Fruit fly (Drosophila melanogaster) whole organism, embryonic: ENCODE results near the gene Dyrk2.

Source experiments
- ATbp ChIP-seq: fragments of 200-800 bp; sonication (Bioruptor generic); optimal IDR thresholded peaks from 2 replicates; lab custom pipeline; 2017; ENCODE audit warnings: missing biosample characterization, mild to moderate bottlenecking, missing genetic modification characterization, missing genetic modification reagents
- BEAF-32 ChIP-seq: fragments of 200-800 bp; sonication (Bioruptor generic); optimal IDR thresholded peaks from 3 replicates; lab custom pipeline; 2017; ENCODE audit warnings: missing biosample characterization, missing genetic modification characterization, mild to moderate bottlenecking, moderate library complexity, missing genetic modification reagents
- Bdp1 ChIP-seq: fragments of 200-800 bp; sonication (Bioruptor generic); optimal IDR thresholded peaks from 3 replicates; lab custom pipeline; 2016; ENCODE audit warnings: missing biosample characterization, missing genetic modification characterization
- CG10959 ChIP-seq: fragments of 200-800 bp; sonication (Bioruptor generic); IDR thresholded peaks from 2 replicates; pipeline ENCODE4 v1.3.6; 2022; ENCODE audit warnings: missing biosample characterization, missing genetic modification characterization
- CG10979 ChIP-seq: fragments of 200-800 bp; sonication (Bioruptor generic); optimal IDR thresholded peaks from 2 replicates; lab custom pipeline; 2018; ENCODE audit warnings: missing biosample characterization, mild to moderate bottlenecking, missing genetic modification characterization, moderate library complexity
- CG12236 ChIP-seq: fragments of 200-800 bp; sonication (Bioruptor generic); optimal IDR thresholded peaks from 2 replicates; lab custom pipeline; 2016; ENCODE audit warnings: missing biosample characterization, missing genetic modification characterization
- CG12769 ChIP-seq: fragments of 200-800 bp; sonication (Bioruptor generic); optimal IDR thresholded peaks from 2 replicates; lab custom pipeline; 2019; ENCODE audit warnings: missing biosample characterization, mild to moderate bottlenecking, missing genetic modification characterization, moderate library complexity
- CG13287 ChIP-seq: fragments of 200-800 bp; sonication (Bioruptor generic); IDR thresholded peaks from 2 replicates; pipeline ENCODE4 v1.3.6; 2022; ENCODE audit warnings: missing biosample characterization, missing genetic modification characterization; ENCODE audit not compliant: partially characterized antibody
- CG14710 ChIP-seq: fragments of 200-800 bp; sonication (Bioruptor generic); optimal IDR thresholded peaks from 3 replicates; lab custom pipeline; 2019; ENCODE audit warnings: missing biosample characterization, mild to moderate bottlenecking, missing genetic modification characterization, moderate library complexity
- CG15514 ChIP-seq: fragments of 200-800 bp; sonication (Bioruptor generic); optimal IDR thresholded peaks from 3 replicates; lab custom pipeline; 2017; ENCODE audit warnings: missing biosample characterization, missing genetic modification characterization, mild to moderate bottlenecking, moderate library complexity, missing genetic modification reagents
- CG16779 ChIP-seq: fragments of 200-800 bp; sonication (Bioruptor generic); IDR thresholded peaks from 2 replicates; pipeline ENCODE4 v1.3.6; 2022; ENCODE audit warnings: missing biosample characterization, missing genetic modification characterization
- CG2199 ChIP-seq: fragments of 200-800 bp; sonication (Bioruptor generic); IDR thresholded peaks from 3 replicates; pipeline ENCODE4 v1.3.6; 2022; ENCODE audit warnings: missing biosample characterization, missing genetic modification characterization
- CG42726 ChIP-seq: fragments of 200-800 bp; sonication (Bioruptor generic); IDR thresholded peaks from 2 replicates; pipeline ENCODE4 v1.3.6; 2022; ENCODE audit warnings: missing biosample characterization, missing genetic modification characterization; ENCODE audit not compliant: partially characterized antibody
- CG6854 ChIP-seq: fragments of 200-800 bp; sonication (Bioruptor generic); optimal IDR thresholded peaks from 3 replicates; lab custom pipeline; 2017; ENCODE audit warnings: missing biosample characterization, mild to moderate bottlenecking, missing genetic modification characterization
- CG7372 ChIP-seq: fragments of 200-800 bp; sonication (Bioruptor generic); IDR thresholded peaks from 2 replicates; pipeline ENCODE4 v1.3.6; 2022; ENCODE audit warnings: missing biosample characterization, missing genetic modification characterization
- CHES-1-like ChIP-seq: fragments of 200-800 bp; sonication (Bioruptor generic); optimal IDR thresholded peaks from 2 replicates; lab custom pipeline; 2016; ENCODE audit warnings: missing biosample characterization, missing genetic modification characterization
- D19B ChIP-seq: fragments of 200-800 bp; sonication (Bioruptor generic); optimal IDR thresholded peaks from 2 replicates; lab custom pipeline; 2017; ENCODE audit warnings: missing biosample characterization, mild to moderate bottlenecking, missing genetic modification characterization
- Fer3 ChIP-seq: fragments of 200-800 bp; sonication (Bioruptor generic); optimal IDR thresholded peaks from 2 replicates; lab custom pipeline; 2018; ENCODE audit warnings: missing biosample characterization, mild to moderate bottlenecking, missing genetic modification characterization, moderate library complexity
- HLH3B ChIP-seq: fragments of 200-800 bp; sonication (Bioruptor generic); IDR thresholded peaks from 2 replicates; pipeline ENCODE4 v1.3.6; 2022; ENCODE audit warnings: missing biosample characterization, missing genetic modification characterization
- HLHmδ ChIP-seq: fragments of 200-800 bp; sonication (Bioruptor generic); optimal IDR thresholded peaks from 2 replicates; lab custom pipeline; 2018; ENCODE audit warnings: missing biosample characterization, mild to moderate bottlenecking, missing genetic modification characterization, moderate library complexity
- Hand ChIP-seq: fragments of 200-800 bp; sonication (Bioruptor generic); optimal IDR thresholded peaks from 2 replicates; lab custom pipeline; 2017; ENCODE audit warnings: mild to moderate bottlenecking, missing biosample characterization, missing genetic modification reagents, missing genetic modification characterization
- HmgZ ChIP-seq: fragments of 200-800 bp; sonication (Bioruptor generic); optimal IDR thresholded peaks from 2 replicates; lab custom pipeline; 2018; ENCODE audit warnings: missing biosample characterization, mild to moderate bottlenecking, missing genetic modification characterization
- Meics ChIP-seq: fragments of 200-800 bp; sonication (Bioruptor generic); optimal IDR thresholded peaks from 2 replicates; lab custom pipeline; 2017; ENCODE audit warnings: missing biosample characterization, mild to moderate bottlenecking, missing genetic modification characterization
- Nf-YA ChIP-seq: fragments of 200-800 bp; sonication (Bioruptor generic); IDR thresholded peaks from 2 replicates; pipeline ENCODE4 v1.3.6; 2022; ENCODE audit warnings: missing biosample characterization, missing genetic modification characterization
- Poxn ChIP-seq: fragments of 200-800 bp; sonication (Bioruptor generic); IDR thresholded peaks from 2 replicates; pipeline ENCODE4 v1.3.6; 2022; ENCODE audit warnings: missing biosample characterization, missing genetic modification characterization
- Scr ChIP-seq: fragments of 200-800 bp; sonication (Bioruptor generic); IDR thresholded peaks from 2 replicates; pipeline ENCODE4 v1.3.6; 2022; ENCODE audit warnings: missing biosample characterization, missing genetic modification characterization; ENCODE audit not compliant: partially characterized antibody
- ab ChIP-seq: fragments of 200-800 bp; sonication (Bioruptor generic); optimal IDR thresholded peaks from 2 replicates; lab custom pipeline; 2016; ENCODE audit warnings: missing biosample characterization, missing genetic modification characterization
- bab2 ChIP-seq: fragments of 200-800 bp; sonication (Bioruptor generic); optimal IDR thresholded peaks from 2 replicates; lab custom pipeline; 2016; ENCODE audit warnings: missing biosample characterization, missing genetic modification characterization
- bbx ChIP-seq: fragments of 200-800 bp; sonication (Bioruptor generic); IDR thresholded peaks from 2 replicates; pipeline ENCODE4 v1.3.6; 2022; ENCODE audit warnings: missing biosample characterization, missing genetic modification characterization; ENCODE audit not compliant: partially characterized antibody
- bowl ChIP-seq: fragments of 200-800 bp; sonication (Bioruptor generic); IDR thresholded peaks from 2 replicates; pipeline ENCODE4 v1.3.6; 2022; ENCODE audit warnings: missing biosample characterization, missing genetic modification characterization
- br ChIP-seq: fragments of >200 bp; optimal IDR thresholded peaks from 2 replicates; lab custom pipeline; 2017
- dmrt11E ChIP-seq: fragments of 200-800 bp; sonication (Bioruptor generic); optimal IDR thresholded peaks from 3 replicates; lab custom pipeline; 2018; ENCODE audit warnings: missing biosample characterization, mild to moderate bottlenecking, missing genetic modification characterization, moderate library complexity
- dpn ChIP-seq, 2 experiments: fragments of 200-800 bp; sonication (Bioruptor generic); optimal IDR thresholded peaks; 3 replicates each; lab custom pipeline; 2016; ENCODE audit warnings: missing biosample characterization in 2 of 2, missing genetic modification characterization in 2 of 2
- ewg ChIP-seq: fragments of 200-800 bp; sonication (Bioruptor generic); optimal IDR thresholded peaks from 3 replicates; lab custom pipeline; 2017; ENCODE audit warnings: mild to moderate bottlenecking, missing biosample characterization, missing genetic modification reagents, missing genetic modification characterization
- exex ChIP-seq: fragments of 200-800 bp; sonication (Bioruptor generic); optimal IDR thresholded peaks from 4 replicates; lab custom pipeline; 2018; ENCODE audit warnings: missing biosample characterization, mild to moderate bottlenecking, missing genetic modification characterization, moderate library complexity
- fd3F ChIP-seq: fragments of 200-800 bp; sonication (Bioruptor generic); optimal IDR thresholded peaks from 2 replicates; lab custom pipeline; 2018; ENCODE audit warnings: missing biosample characterization, mild to moderate bottlenecking, missing genetic modification characterization, moderate library complexity
- jigr1 ChIP-seq: fragments of 200-800 bp; sonication (Bioruptor generic); IDR thresholded peaks from 3 replicates; pipeline ENCODE4 v1.3.6; 2022; ENCODE audit warnings: missing biosample characterization, missing genetic modification characterization
- luna ChIP-seq: fragments of 200-800 bp; sonication (Bioruptor generic); optimal IDR thresholded peaks from 2 replicates; lab custom pipeline; 2016; ENCODE audit warnings: missing biosample characterization, missing genetic modification characterization
- mirr ChIP-seq: fragments of 200-800 bp; sonication (Bioruptor generic); optimal IDR thresholded peaks from 3 replicates; lab custom pipeline; 2018; ENCODE audit warnings: missing biosample characterization, mild to moderate bottlenecking, missing genetic modification characterization
- nerfin-2 ChIP-seq: fragments of 200-800 bp; sonication (Bioruptor generic); IDR thresholded peaks from 2 replicates; pipeline ENCODE4 v1.3.6; 2022; ENCODE audit warnings: missing biosample characterization, missing genetic modification characterization; ENCODE audit not compliant: partially characterized antibody
- odd ChIP-seq: fragments of 200-800 bp; sonication (Bioruptor generic); optimal IDR thresholded peaks from 2 replicates; lab custom pipeline; 2017; ENCODE audit warnings: missing biosample characterization, mild to moderate bottlenecking, missing genetic modification characterization
- org-1 ChIP-seq: fragments of 200-800 bp; sonication (Bioruptor generic); optimal IDR thresholded peaks from 2 replicates; lab custom pipeline; 2017; ENCODE audit warnings: missing biosample characterization, missing genetic modification characterization
- pita ChIP-seq: fragments of 200-800 bp; sonication (Bioruptor generic); optimal IDR thresholded peaks from 2 replicates; lab custom pipeline; 2017; ENCODE audit warnings: missing biosample characterization, mild to moderate bottlenecking, missing genetic modification characterization
- prd ChIP-seq, 3 experiments: fragments of >200 bp in 2 of 3; fragments of 200-800 bp in 1 of 3; sonication (Bioruptor generic) in 1 of 3; optimal IDR thresholded peaks in 2 of 3; IDR thresholded peaks in 1 of 3; 2 replicates in 2 of 3; 3 replicates in 1 of 3; pipeline versions ENCODE4 v1.3.6 to Lab custom; 2017 to 2022; ENCODE audit warnings: missing biosample characterization in 1 of 3, missing genetic modification characterization in 1 of 3
- shn ChIP-seq: fragments of 200-800 bp; sonication (Bioruptor generic); optimal IDR thresholded peaks from 3 replicates; lab custom pipeline; 2016; ENCODE audit warnings: missing biosample characterization, missing genetic modification characterization
- sna ChIP-seq: fragments of 200-800 bp; sonication (Bioruptor generic); IDR thresholded peaks from 2 replicates; pipeline ENCODE4 v1.3.6; 2022; ENCODE audit warnings: missing biosample characterization, missing genetic modification characterization; ENCODE audit not compliant: partially characterized antibody
- zen ChIP-seq: fragments of 200-800 bp; sonication (Bioruptor generic); optimal IDR thresholded peaks from 3 replicates; lab custom pipeline; 2018; ENCODE audit warnings: missing biosample characterization, mild to moderate bottlenecking, missing genetic modification characterization, moderate library complexity
- zfh2 ChIP-seq: fragments of 200-800 bp; sonication (Bioruptor generic); optimal IDR thresholded peaks from 2 replicates; lab custom pipeline; 2016; ENCODE audit warnings: missing biosample characterization, missing genetic modification characterization

Gene Dyrk2

DNA sequence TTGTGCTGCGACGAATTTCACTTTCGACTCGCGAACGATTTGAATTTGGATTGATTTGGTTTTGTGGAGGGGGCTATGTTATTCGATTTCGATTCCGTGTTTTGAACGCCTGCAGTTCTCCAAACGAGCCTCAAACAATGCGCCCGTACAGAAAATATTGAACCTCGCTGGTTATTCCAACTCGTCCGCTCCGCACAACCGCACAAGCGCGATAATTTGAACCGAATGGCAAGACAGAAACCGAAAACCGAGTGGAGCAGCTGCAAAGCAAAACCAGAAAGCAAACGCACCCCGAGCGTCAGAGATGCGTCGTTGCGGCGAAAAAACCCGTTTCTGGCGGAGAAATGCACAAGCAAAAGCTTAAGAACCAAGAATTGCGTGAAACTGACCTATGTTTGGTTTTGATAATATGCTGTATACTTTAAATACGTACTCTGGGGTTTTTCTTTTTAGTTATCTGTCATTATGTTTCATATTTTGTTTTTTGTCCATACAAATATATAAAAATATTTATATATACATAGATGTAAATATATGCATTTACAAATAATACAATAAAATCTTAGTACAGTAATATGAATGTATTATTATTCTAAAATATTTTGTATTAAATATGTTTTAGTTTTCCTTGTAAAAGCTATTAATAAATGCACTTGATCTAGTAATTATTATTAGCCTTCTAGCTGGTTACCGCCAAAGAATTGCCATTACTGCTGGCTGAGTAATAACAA is at the start of gene Dyrk2 (continued):
- TF ChIP-seq ATbp (GFP tag; lab: Kevin White, UChicago): peak; percentile 24
- peak; percentile 32 for TF ChIP-seq dmrt11E (tag; lab: Kevin White, UChicago)
- TF ChIP-seq dpn (GFP tag; optimal IDR thresholded peaks at IDR 0.05; lab: Kevin White, UChicago): peak; percentile 4 to 32
- TF ChIP-seq CG12769 (tag; lab: Kevin White, UChicago): peak; percentile 55
- TF ChIP-seq CG10959 (GFP tag; lab: Robert Waterston, UW): no peak
- no peak for TF ChIP-seq prd (optimal IDR thresholded peaks at IDR 0.05; lab: Kevin White, UChicago)
- TF ChIP-seq prd (GFP tag; IDR thresholded peaks at IDR 0.05; lab: Robert Waterston, UW): no peak; the same call in 2 of the 3 replicates
- TF ChIP-seq Poxn: no peak
- TF ChIP-seq fd3F (GFP tag; lab: Kevin White, UChicago): peak; percentile 21
- no peak for TF ChIP-seq CG16779 (GFP tag; lab: Robert Waterston, UW)
- peak; percentile 28; the same call in 1 of the 2 replicates for TF ChIP-seq sna (GFP tag; lab: Robert Waterston, UW)
- TF ChIP-seq jigr1 (GFP tag; lab: Robert Waterston, UW): no peak
- TF ChIP-seq CG13287 (GFP tag; lab: Robert Waterston, UW): peak; percentile 47; the same call in 1 of the 2 replicates
- no peak for TF ChIP-seq br
- no peak for TF ChIP-seq BEAF-32 (GFP tag; lab: Kevin White, UChicago)
- no peak for TF ChIP-seq CG12236 (GFP tag; lab: Kevin White, UChicago)
- TF ChIP-seq CG14710: peak; percentile 42
- TF ChIP-seq org-1 (GFP tag; lab: Kevin White, UChicago): no peak
- TF ChIP-seq pita (GFP tag; lab: Kevin White, UChicago): no peak
- TF ChIP-seq HmgZ: peak; percentile 45
- no peak; the same call in 1 of the 2 replicates for TF ChIP-seq bowl (GFP tag; lab: Robert Waterston, UW)
- TF ChIP-seq mirr (GFP tag; lab: Kevin White, UChicago): peak; percentile 64
- peak; percentile 97 for TF ChIP-seq CG2199
- no peak for TF ChIP-seq exex (tag; lab: Kevin White, UChicago)
- TF ChIP-seq CG15514: peak; percentile 15
- TF ChIP-seq bbx (GFP tag; lab: Robert Waterston, UW): peak; percentile 76
- TF ChIP-seq odd (GFP tag; lab: Kevin White, UChicago): peak; percentile 70
- TF ChIP-seq zfh2 (GFP tag; lab: Kevin White, UChicago): no peak
- TF ChIP-seq HLH3B (GFP tag; lab: Robert Waterston, UW): peak; percentile 35; the same call in 1 of the 2 replicates
- peak; percentile 65 for TF ChIP-seq Meics (GFP tag; lab: Kevin White, UChicago)
- peak; percentile 11 for TF ChIP-seq zen (tag; lab: Kevin White, UChicago)
- TF ChIP-seq CG10979 (tag; lab: Kevin White, UChicago): peak; percentile 20
- TF ChIP-seq CG42726 (GFP tag; lab: Robert Waterston, UW): no peak; the same call in 1 of the 2 replicates
- TF ChIP-seq Nf-YA (GFP tag; lab: Robert Waterston, UW): no peak
- no peak for TF ChIP-seq ab
- no peak for TF ChIP-seq Hand (GFP tag; lab: Kevin White, UChicago)
- no peak for TF ChIP-seq CG6854 (GFP tag; lab: Kevin White, UChicago)
- TF ChIP-seq CHES-1-like: peak; percentile 8
- TF ChIP-seq nerfin-2 (GFP tag; lab: Robert Waterston, UW): peak; percentile 35; the same call in 1 of the 2 replicates
- no peak for TF ChIP-seq CG7372 (GFP tag; lab: Robert Waterston, UW)
- no peak for TF ChIP-seq Bdp1 (GFP tag; lab: Kevin White, UChicago)
- TF ChIP-seq D19B (GFP tag; lab: Kevin White, UChicago): peak; percentile 26
- TF ChIP-seq Fer3: peak; percentile 37
- TF ChIP-seq Scr: peak; percentile 25; the same call in 1 of the 2 replicates
- TF ChIP-seq HLHmδ (GFP tag; lab: Kevin White, UChicago): peak; percentile 84
- peak; percentile 22 for TF ChIP-seq ewg
- no peak for TF ChIP-seq luna
- TF ChIP-seq bab2 (GFP tag; lab: Kevin White, UChicago): no peak
- TF ChIP-seq shn: no peak
